Worm (Caenorhabditis elegans) whole organism, mixed stage, embryonic: ENCODE results near the gene T22C8.6.

Source experiments
- bed-3 ChIP-seq: fragments of 200-800 bp; sonication (Bioruptor generic); optimal IDR thresholded peaks from 3 replicates; lab custom pipeline; 2018; ENCODE audit warnings: mild to moderate bottlenecking, missing genetic modification characterization, moderate library complexity, missing compliant biosample characterization
- blmp-1 ChIP-seq: fragments of 150-350 bp; optimal IDR thresholded peaks from 2 replicates; lab custom pipeline; 2014; ENCODE audit warnings: missing biosample characterization, missing genetic modification characterization
- ceh-39 ChIP-seq: fragments of 150-350 bp; optimal IDR thresholded peaks from 2 replicates; lab custom pipeline; 2014; ENCODE audit warnings: missing biosample characterization, missing genetic modification characterization
- ceh-43 ChIP-seq: fragments of 200-800 bp; sonication (Bioruptor generic); optimal IDR thresholded peaks from 2 replicates; lab custom pipeline; 2018; ENCODE audit warnings: mild to moderate bottlenecking, missing genetic modification characterization, moderate library complexity, missing compliant biosample characterization
- ceh-83 ChIP-seq: fragments of 200-800 bp; sonication (Bioruptor generic); optimal IDR thresholded peaks from 2 replicates; lab custom pipeline; 2018; ENCODE audit warnings: mild to moderate bottlenecking, missing genetic modification characterization, missing compliant biosample characterization
- ces-1 ChIP-seq: fragments of 150-350 bp; optimal IDR thresholded peaks from 2 replicates; lab custom pipeline; 2014; ENCODE audit warnings: missing biosample characterization, missing genetic modification reagents, missing genetic modification characterization
- cnd-1 ChIP-seq: fragments of 200-800 bp; sonication (Bioruptor generic); optimal IDR thresholded peaks from 2 replicates; lab custom pipeline; 2018; ENCODE audit warnings: mild to moderate bottlenecking, missing genetic modification characterization, missing compliant biosample characterization
- elt-1 ChIP-seq: sonication (generic microtip); optimal IDR thresholded peaks from 2 replicates; lab custom pipeline; 2017; ENCODE audit warnings: missing genetic modification characterization, mild to moderate bottlenecking, missing compliant biosample characterization, antibody characterized with exemption, moderate library complexity, borderline replicate concordance; ENCODE audit not compliant: insufficient read depth
- elt-3 ChIP-seq: fragments of 150-350 bp; optimal IDR thresholded peaks from 2 replicates; lab custom pipeline; 2014; ENCODE audit warnings: missing biosample characterization, missing genetic modification characterization
- flh-1 ChIP-seq: fragments of 200-800 bp; sonication (Bioruptor generic); optimal IDR thresholded peaks from 2 replicates; lab custom pipeline; 2018; ENCODE audit warnings: mild to moderate bottlenecking, missing genetic modification characterization, moderate library complexity, missing compliant biosample characterization
- ham-2 ChIP-seq: fragments of 200-800 bp; sonication (Bioruptor generic); optimal IDR thresholded peaks from 2 replicates; lab custom pipeline; 2018; ENCODE audit warnings: mild to moderate bottlenecking, missing genetic modification characterization, missing compliant biosample characterization
- hlh-1 ChIP-seq: fragments of 150-350 bp; optimal IDR thresholded peaks from 2 replicates; lab custom pipeline; 2014; ENCODE audit warnings: missing biosample characterization, missing genetic modification reagents, missing genetic modification characterization
- lin-13 ChIP-seq: fragments of 150-350 bp; optimal IDR thresholded peaks from 2 replicates; lab custom pipeline; 2014; ENCODE audit warnings: missing biosample characterization, missing genetic modification characterization
- lsy-2 ChIP-seq: fragments of 150-350 bp; optimal IDR thresholded peaks from 2 replicates; lab custom pipeline; 2014; ENCODE audit warnings: missing biosample characterization, missing genetic modification characterization
- mab-5 ChIP-seq: fragments of 150-350 bp; optimal IDR thresholded peaks from 2 replicates; lab custom pipeline; 2014; ENCODE audit warnings: missing biosample characterization, missing genetic modification characterization
- mep-1 ChIP-seq: fragments of 150-350 bp; optimal IDR thresholded peaks from 2 replicates; lab custom pipeline; 2017; ENCODE audit warnings: missing biosample characterization, missing genetic modification reagents, missing genetic modification characterization, inconsistent platforms
- mls-2 ChIP-seq: sonication (generic microtip); optimal IDR thresholded peaks from 2 replicates; lab custom pipeline; 2016; ENCODE audit warnings: mild to moderate bottlenecking, missing genetic modification characterization, moderate library complexity, missing compliant biosample characterization
- nhr-12 ChIP-seq: fragments of 150-350 bp; optimal IDR thresholded peaks from 2 replicates; lab custom pipeline; 2014; ENCODE audit warnings: missing biosample characterization, missing genetic modification characterization
- nhr-2 ChIP-seq: fragments of 150-350 bp; optimal IDR thresholded peaks from 2 replicates; lab custom pipeline; 2014; ENCODE audit warnings: missing biosample characterization, missing genetic modification characterization
- nhr-28 ChIP-seq: fragments of 150-350 bp; optimal IDR thresholded peaks from 2 replicates; lab custom pipeline; 2014; ENCODE audit warnings: missing biosample characterization, missing genetic modification characterization
- nhr-76 ChIP-seq: sonication (generic microtip); optimal IDR thresholded peaks from 2 replicates; lab custom pipeline; 2017; ENCODE audit warnings: missing biosample characterization, missing genetic modification characterization
- sem-2 ChIP-seq: fragments of 200-800 bp; sonication (Bioruptor generic); optimal IDR thresholded peaks from 2 replicates; lab custom pipeline; 2018; ENCODE audit warnings: mild to moderate bottlenecking, missing genetic modification characterization, missing compliant biosample characterization
- snpc-4 ChIP-seq: fragments of 150-350 bp; optimal IDR thresholded peaks from 2 replicates; lab custom pipeline; 2014; ENCODE audit warnings: missing biosample characterization, missing genetic modification characterization
- sptf-1 ChIP-seq: sonication (generic microtip); optimal IDR thresholded peaks from 2 replicates; lab custom pipeline; 2017; ENCODE audit warnings: mild to moderate bottlenecking, missing genetic modification characterization, moderate library complexity, missing compliant biosample characterization
- tbx-8 ChIP-seq: fragments of 200-800 bp; sonication (Bioruptor generic); optimal IDR thresholded peaks from 2 replicates; lab custom pipeline; 2018; ENCODE audit warnings: mild to moderate bottlenecking, missing genetic modification characterization, moderate library complexity, missing compliant biosample characterization
- unc-120 ChIP-seq: sonication (generic microtip); optimal IDR thresholded peaks from 2 replicates; lab custom pipeline; 2017; ENCODE audit warnings: missing genetic modification characterization, missing compliant biosample characterization; ENCODE audit not compliant: poor library complexity, severe bottlenecking
- unc-39 ChIP-seq: fragments of 150-350 bp; optimal IDR thresholded peaks from 2 replicates; lab custom pipeline; 2014; ENCODE audit warnings: missing biosample characterization, missing genetic modification characterization
- unc-62 ChIP-seq: fragments of 150-350 bp; optimal IDR thresholded peaks from 2 replicates; lab custom pipeline; 2014; ENCODE audit warnings: missing biosample characterization, missing genetic modification reagents, missing genetic modification characterization
- zip-8 ChIP-seq: fragments of 150-350 bp; optimal IDR thresholded peaks from 2 replicates; lab custom pipeline; 2014; ENCODE audit warnings: missing biosample characterization, missing genetic modification characterization
- ztf-11 ChIP-seq: fragments of 150-350 bp; optimal IDR thresholded peaks from 2 replicates; lab custom pipeline; 2014; ENCODE audit warnings: missing biosample characterization, missing genetic modification characterization

The T22C8.6 gene

ce11 chrII:8658835-8659234 lies 28.8 kb upstream of the T22C8.6 start, which contains the start of gene atg-10:
TSS of gene atg-10 (plus strand) at chrII:8659135.
- TF ChIP-seq ceh-39 (tag; lab: Kevin White, UChicago) (no peak), cnd-1 (no peak), flh-1 (GFP tag; lab: Kevin White, UChicago) (no peak), unc-62 (GFP tag; lab: Kevin White, UChicago) (no peak), blmp-1 (no peak), sem-2 (GFP tag; lab: Kevin White, UChicago) (no peak), nhr-76 (tag; lab: Kevin White, UChicago) (no peak), unc-120 (tag; lab: Kevin White, UChicago) (no peak)

DNA sequence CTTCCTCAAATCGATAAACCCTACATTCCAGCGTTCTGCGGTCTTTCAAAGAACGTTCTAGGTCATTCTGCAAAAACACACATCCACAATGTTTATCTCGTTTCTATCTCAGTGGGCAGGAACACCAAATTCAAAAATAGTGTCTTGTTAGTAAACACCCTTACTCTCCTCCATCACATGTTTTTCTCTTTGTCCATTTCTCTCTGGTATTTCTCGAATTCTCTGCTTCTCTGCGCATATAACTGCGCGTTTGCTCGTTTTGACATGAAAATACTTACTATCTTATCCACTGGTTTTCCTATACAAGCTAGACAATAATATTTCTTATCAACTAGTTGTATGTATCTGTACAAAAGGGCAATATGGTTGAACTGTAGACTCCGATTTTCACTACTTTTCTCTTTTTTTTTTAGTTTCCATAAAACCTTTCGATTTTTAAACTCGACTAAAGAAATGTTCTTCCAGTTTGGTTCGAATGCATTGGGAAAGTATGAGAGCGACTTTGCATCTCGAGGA lies 20.6 kb upstream of the T22C8.6 start, which contains the start of gene pyr-1:
Gene pyr-1 (plus strand): TSS at position 466 of the 516 bp plus-strand sequence.
- TF ChIP-seq nhr-28 (no peak), ceh-39 (tag; lab: Kevin White, UChicago) (no peak), nhr-76 (tag; lab: Kevin White, UChicago) (no peak)
- TF ChIP-seq, all 35 proteins: peak for 0

ce11 chrII:8648843-8649242 lies 18.8 kb upstream of the T22C8.6 start:
- TF ChIP-seq elt-3 (tag; lab: Kevin White, UChicago) (no peak), sem-2 (GFP tag; lab: Kevin White, UChicago) (no peak), flh-1 (GFP tag; lab: Kevin White, UChicago) (no peak), lsy-2 (tag; lab: Kevin White, UChicago) (no peak), tbx-8 (GFP tag; lab: Kevin White, UChicago) (no peak), ceh-83 (GFP tag; lab: Kevin White, UChicago) (no peak), lin-13 (tag; lab: Kevin White, UChicago) (no peak), zip-8 (tag; lab: Kevin White, UChicago) (no peak)

- TF ChIP-seq mep-1 (tag; lab: Kevin White, UChicago) (no peak), nhr-28 (no peak), snpc-4 (no peak), mab-5 (tag; lab: Kevin White, UChicago) (no peak), ceh-39 (tag; lab: Kevin White, UChicago) (no peak), nhr-12 (tag; lab: Kevin White, UChicago) (no peak), ceh-43 (no peak), bed-3 (no peak), ham-2 (GFP tag; lab: Kevin White, UChicago) (no peak), elt-3 (tag; lab: Kevin White, UChicago) (no peak), ztf-11 (no peak), cnd-1 (no peak), elt-1 (no peak), unc-120 (tag; lab: Kevin White, UChicago) (no peak), sem-2 (GFP tag; lab: Kevin White, UChicago) (no peak), hlh-1 (no peak), nhr-76 (tag; lab: Kevin White, UChicago) (no peak)
Measured at ce11 chrII:8646437-8646836, 16.4 kb upstream of the T22C8.6 start.

DNA sequence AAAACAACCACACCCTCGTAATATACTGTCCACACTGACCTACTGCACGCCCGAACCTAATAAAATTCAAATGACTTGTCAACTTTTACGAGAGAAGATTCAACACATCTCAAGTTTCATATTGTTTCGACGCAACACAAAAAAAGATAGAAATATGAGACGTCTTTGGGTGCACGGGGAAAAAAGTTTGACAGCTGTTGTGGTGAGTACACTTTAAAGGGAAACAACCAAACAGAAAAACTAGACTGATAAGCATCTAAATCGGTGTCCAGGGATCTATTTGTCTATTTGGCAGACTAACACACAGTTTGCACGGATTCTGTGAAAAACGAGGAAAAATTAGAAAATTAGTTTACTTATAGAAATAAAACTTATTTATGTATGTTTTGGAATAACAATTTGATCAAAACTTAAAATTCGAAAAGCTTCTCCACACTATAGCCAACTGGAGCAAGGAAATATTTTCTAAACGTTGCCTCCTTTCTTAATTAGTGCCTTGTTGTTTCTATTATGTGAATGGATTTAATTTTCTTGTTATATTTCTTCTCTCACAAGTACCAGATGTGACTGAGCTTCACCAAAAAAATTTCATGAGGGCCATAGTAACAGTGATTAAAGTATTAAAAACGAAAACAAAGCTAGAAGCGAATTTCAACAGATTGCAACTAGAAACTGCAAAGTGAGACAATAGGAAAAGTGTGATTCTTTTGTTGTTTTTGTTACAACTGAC lies 13.7 kb upstream of the T22C8.6 start:
- no peak for TF ChIP-seq nhr-28
- no peak for TF ChIP-seq sptf-1 (tag; lab: Kevin White, UChicago)
- peak; percentile 2 for TF ChIP-seq unc-62 (GFP tag; lab: Kevin White, UChicago)
- no peak for TF ChIP-seq ceh-43
- TF ChIP-seq lin-13 (tag; lab: Kevin White, UChicago), result no peak
- TF ChIP-seq nhr-2, result no peak
- no peak for TF ChIP-seq mls-2 (tag; lab: Kevin White, UChicago)
- TF ChIP-seq ztf-11, result no peak
- no peak for TF ChIP-seq nhr-12 (tag; lab: Kevin White, UChicago)
- TF ChIP-seq hlh-1, result no peak
- no peak for TF ChIP-seq unc-39 (tag; lab: Kevin White, UChicago)
- TF ChIP-seq ces-1, result peak; percentile 60
- no peak for TF ChIP-seq cnd-1
